Worm (Caenorhabditis elegans) whole organism, late embryonic: ENCODE results near the gene dnj-1.
"Not testable (repeated sequence)": the region's sequence is repeated elsewhere in the genome, so short reads cannot be mapped to it uniquely, and the experiment has no call there.

Experiments
- T23F11.4 ChIP-seq: fragments of 200-800 bp; sonication (Bioruptor generic); optimal IDR thresholded peaks from 2 replicates; lab custom pipeline; 2018; ENCODE audit warnings: mild to moderate bottlenecking, missing genetic modification characterization, missing compliant biosample characterization
- ceh-18 ChIP-seq: sonication (generic microtip); optimal IDR thresholded peaks from 2 replicates; lab custom pipeline; 2016; ENCODE audit warnings: missing genetic modification characterization, missing compliant biosample characterization
- ceh-19 ChIP-seq: fragments of 200-800 bp; sonication (Bioruptor generic); optimal IDR thresholded peaks from 2 replicates; lab custom pipeline; 2018; ENCODE audit warnings: mild to moderate bottlenecking, missing genetic modification characterization, missing compliant biosample characterization
- ceh-22 ChIP-seq: sonication (generic microtip); optimal IDR thresholded peaks from 2 replicates; lab custom pipeline; 2017; ENCODE audit warnings: missing biosample characterization, missing genetic modification characterization
- ceh-24 ChIP-seq: sonication (generic microtip); optimal IDR thresholded peaks from 2 replicates; lab custom pipeline; 2016; ENCODE audit warnings: mild to moderate bottlenecking, missing genetic modification characterization, missing compliant biosample characterization
- ceh-30 ChIP-seq: fragments of 150-350 bp; optimal IDR thresholded peaks from 2 replicates; lab custom pipeline; 2014; ENCODE audit warnings: missing biosample characterization, missing genetic modification characterization
- ceh-34 ChIP-seq: sonication (generic microtip); optimal IDR thresholded peaks from 2 replicates; lab custom pipeline; 2016; ENCODE audit warnings: mild to moderate bottlenecking, missing genetic modification characterization, missing compliant biosample characterization
- ceh-45 ChIP-seq: fragments of 200-800 bp; sonication (Bioruptor generic); IDR thresholded peaks from 2 replicates; pipeline ENCODE4 v1.3.6; 2022; ENCODE audit warnings: missing genetic modification reagents, missing genetic modification characterization, missing compliant biosample characterization
- che-1 ChIP-seq: sonication (generic microtip); optimal IDR thresholded peaks from 2 replicates; lab custom pipeline; 2016; ENCODE audit warnings: mild to moderate bottlenecking, missing genetic modification characterization, missing compliant biosample characterization
- dmd-4 ChIP-seq: sonication (generic microtip); optimal IDR thresholded peaks from 2 replicates; lab custom pipeline; 2016; ENCODE audit warnings: borderline replicate concordance, missing genetic modification characterization, missing compliant biosample characterization
- elt-2 ChIP-seq: sonication (generic microtip); optimal IDR thresholded peaks from 2 replicates; lab custom pipeline; 2016; ENCODE audit warnings: missing genetic modification reagents, missing genetic modification characterization, missing compliant biosample characterization
- fax-1 ChIP-seq: sonication (generic microtip); optimal IDR thresholded peaks from 2 replicates; lab custom pipeline; 2016; ENCODE audit warnings: missing genotype, missing genetic modification characterization, missing compliant biosample characterization
- fkh-10 ChIP-seq: fragments of 150-350 bp; optimal IDR thresholded peaks from 2 replicates; lab custom pipeline; 2014; ENCODE audit warnings: missing biosample characterization, missing genetic modification reagents, missing genetic modification characterization
- hlh-13 ChIP-seq: fragments of 200-800 bp; sonication (Bioruptor generic); optimal IDR thresholded peaks from 2 replicates; lab custom pipeline; 2018; ENCODE audit warnings: mild to moderate bottlenecking, missing genetic modification characterization, missing compliant biosample characterization
- hlh-6 ChIP-seq: sonication (generic microtip); optimal IDR thresholded peaks from 2 replicates; lab custom pipeline; 2016; ENCODE audit warnings: missing genotype, missing genetic modification characterization, missing compliant biosample characterization
- hlh-8 ChIP-seq: sonication (generic microtip); optimal IDR thresholded peaks from 2 replicates; lab custom pipeline; 2016; ENCODE audit warnings: missing genotype, missing genetic modification characterization, missing compliant biosample characterization
- madf-2 ChIP-seq: sonication (generic microtip); optimal IDR thresholded peaks from 2 replicates; lab custom pipeline; 2017; ENCODE audit warnings: missing genetic modification characterization, missing compliant biosample characterization
- mec-3 ChIP-seq: sonication (generic microtip); optimal IDR thresholded peaks from 2 replicates; lab custom pipeline; 2016; ENCODE audit warnings: borderline replicate concordance, missing genetic modification characterization, missing compliant biosample characterization
- nfya-1 ChIP-seq: sonication (generic microtip); optimal IDR thresholded peaks from 2 replicates; lab custom pipeline; 2017; ENCODE audit warnings: missing genetic modification characterization, mild to moderate bottlenecking, missing compliant biosample characterization, antibody characterized with exemption, moderate library complexity
- npax-4 ChIP-seq: sonication (generic microtip); optimal IDR thresholded peaks from 2 replicates; lab custom pipeline; 2016; ENCODE audit warnings: missing genetic modification characterization, missing compliant biosample characterization
- odd-2 ChIP-seq: sonication (generic microtip); optimal IDR thresholded peaks from 2 replicates; lab custom pipeline; 2017; ENCODE audit warnings: antibody characterized with exemption, mild to moderate bottlenecking, missing genetic modification characterization, missing compliant biosample characterization
- pat-9 ChIP-seq: fragments of 200-800 bp; sonication (Bioruptor generic); optimal IDR thresholded peaks from 2 replicates; lab custom pipeline; 2018; ENCODE audit warnings: mild to moderate bottlenecking, missing genetic modification characterization, moderate library complexity, missing compliant biosample characterization
- pax-1 ChIP-seq: fragments of 150-350 bp; optimal IDR thresholded peaks from 2 replicates; lab custom pipeline; 2014; ENCODE audit warnings: missing biosample characterization, missing genetic modification characterization
- pha-2 ChIP-seq: sonication (generic microtip); optimal IDR thresholded peaks from 2 replicates; lab custom pipeline; 2017; ENCODE audit warnings: mild to moderate bottlenecking, missing genetic modification characterization, missing compliant biosample characterization
- pha-4 ChIP-seq: fragments of 150-350 bp; optimal IDR thresholded peaks from 2 replicates; lab custom pipeline; 2018; ENCODE audit warnings: missing biosample characterization, missing genetic modification reagents, missing genetic modification characterization
- pros-1 ChIP-seq: fragments of 150-350 bp; optimal IDR thresholded peaks from 2 replicates; lab custom pipeline; 2014; ENCODE audit warnings: missing biosample characterization, missing genetic modification reagents, missing genetic modification characterization
- sdc-2 ChIP-seq: sonication (generic microtip); optimal IDR thresholded peaks from 2 replicates; lab custom pipeline; 2016; ENCODE audit warnings: missing genotype, missing genetic modification characterization, missing compliant biosample characterization
- sox-2 ChIP-seq: fragments of 200-800 bp; sonication (Bioruptor generic); IDR thresholded peaks from 2 replicates; pipeline ENCODE4 v1.3.6; 2022; ENCODE audit warnings: missing genetic modification reagents, missing genetic modification characterization, missing compliant biosample characterization
- sox-4 ChIP-seq: sonication (generic microtip); optimal IDR thresholded peaks from 2 replicates; lab custom pipeline; 2017; ENCODE audit warnings: mild to moderate bottlenecking, missing genetic modification characterization, inconsistent platforms, missing compliant biosample characterization
- tbx-7 ChIP-seq: sonication (generic microtip); optimal IDR thresholded peaks from 2 replicates; lab custom pipeline; 2016; ENCODE audit warnings: missing genotype, missing genetic modification characterization, missing compliant biosample characterization
- unc-86 ChIP-seq: sonication (generic microtip); optimal IDR thresholded peaks from 2 replicates; lab custom pipeline; 2016; ENCODE audit warnings: missing genetic modification characterization, missing compliant biosample characterization

dnj-1 gene

ce11 chrIV:11317119-11317518 lies 18.3 kb downstream of the dnj-1 start, which contains the start of gene gspd-1:
Gene gspd-1, plus strand, starts transcription at chrIV:11317419.
- no peak for TF ChIP-seq pat-9 (tag; lab: Kevin White, UChicago)
- TF ChIP-seq sox-2 = no peak
- TF ChIP-seq ceh-34 (tag; lab: Kevin White, UChicago) = no peak
- no peak for TF ChIP-seq nfya-1 (tag; lab: Kevin White, UChicago)
- TF ChIP-seq odd-2 (tag; lab: Kevin White, UChicago) = no peak
- TF ChIP-seq madf-2 = no peak
- no peak for TF ChIP-seq ceh-30 (tag; lab: Kevin White, UChicago)
- TF ChIP-seq npax-4 (tag; lab: Kevin White, UChicago) = no peak
- no peak for TF ChIP-seq ceh-45 (GFP tag; lab: Robert Waterston, UW)
- TF ChIP-seq fkh-10 (GFP tag; lab: Kevin White, UChicago) = no peak
- no peak for TF ChIP-seq sox-4
- TF ChIP-seq fax-1 (tag; lab: Kevin White, UChicago) = no peak
- no peak for TF ChIP-seq ceh-22 (tag; lab: Kevin White, UChicago)
- no peak for TF ChIP-seq elt-2 (tag; lab: Kevin White, UChicago)
- no peak for TF ChIP-seq tbx-7

DNA sequence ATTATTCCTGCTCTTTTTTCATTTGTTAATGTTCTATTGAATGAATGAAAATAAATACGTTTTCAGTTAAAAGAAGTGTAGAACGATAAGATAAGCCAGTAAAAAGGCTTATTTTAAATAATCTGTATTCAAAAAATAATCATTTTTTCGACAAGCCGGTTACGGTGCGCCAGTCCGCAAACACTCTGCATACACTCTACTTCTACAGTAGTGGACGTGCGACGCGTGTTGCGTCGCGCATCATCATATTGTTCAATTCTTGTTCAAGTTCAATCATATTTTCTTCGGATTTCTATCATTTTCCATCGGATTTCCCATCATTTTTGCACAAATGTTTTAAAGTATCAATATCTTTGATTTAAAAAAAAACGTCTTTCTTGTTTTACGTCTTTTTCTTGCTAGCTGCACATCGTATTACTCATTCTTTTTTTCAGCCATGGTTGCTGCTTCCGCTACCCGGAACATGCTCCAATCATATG lies 21.1 kb downstream of the dnj-1 start, which contains the start of gene B0035.18:
B0035.18 (plus strand) TSS at position 429 of the 479 bp plus-strand sequence.
- TF ChIP-seq pax-1 = no peak
- no peak for TF ChIP-seq hlh-13 (GFP tag; lab: Kevin White, UChicago)
- no peak for TF ChIP-seq ceh-19
- no peak for TF ChIP-seq ceh-45 (GFP tag; lab: Robert Waterston, UW)
- TF ChIP-seq sdc-2 (tag; lab: Kevin White, UChicago) = no peak

DNA sequence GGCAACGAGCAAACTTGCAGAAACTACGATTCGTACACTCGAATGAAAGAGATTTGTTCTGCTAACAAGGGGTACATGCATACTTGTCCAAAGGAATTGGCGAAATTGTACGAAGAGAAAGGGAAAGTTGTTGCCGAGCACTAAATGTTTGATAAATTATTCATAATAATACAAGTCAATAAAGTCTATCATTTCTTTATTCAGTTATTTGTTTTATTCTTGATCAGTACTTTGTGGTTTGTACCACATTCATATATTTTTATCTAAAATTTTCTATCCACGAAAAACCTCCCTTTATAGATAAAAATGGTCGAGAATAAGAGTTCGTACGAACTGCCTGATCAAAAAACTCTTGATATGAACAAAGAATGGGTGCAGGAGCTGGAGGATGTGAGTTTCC lies 21.7 kb downstream of the dnj-1 start, which contains the start of gene edg-1:
edg-1 (plus strand) TSS at position 301 of the 400 bp plus-strand sequence.
- no peak for TF ChIP-seq nfya-1 (tag; lab: Kevin White, UChicago)
- no peak for TF ChIP-seq unc-86 (tag; lab: Kevin White, UChicago)
- no peak for TF ChIP-seq ceh-19
- TF ChIP-seq hlh-8 (tag; lab: Kevin White, UChicago) = no peak
- TF ChIP-seq ceh-22 (tag; lab: Kevin White, UChicago) = no peak
- TF ChIP-seq T23F11.4 (GFP tag; lab: Kevin White, UChicago) = no peak
- TF ChIP-seq mec-3 = no peak

DNA sequence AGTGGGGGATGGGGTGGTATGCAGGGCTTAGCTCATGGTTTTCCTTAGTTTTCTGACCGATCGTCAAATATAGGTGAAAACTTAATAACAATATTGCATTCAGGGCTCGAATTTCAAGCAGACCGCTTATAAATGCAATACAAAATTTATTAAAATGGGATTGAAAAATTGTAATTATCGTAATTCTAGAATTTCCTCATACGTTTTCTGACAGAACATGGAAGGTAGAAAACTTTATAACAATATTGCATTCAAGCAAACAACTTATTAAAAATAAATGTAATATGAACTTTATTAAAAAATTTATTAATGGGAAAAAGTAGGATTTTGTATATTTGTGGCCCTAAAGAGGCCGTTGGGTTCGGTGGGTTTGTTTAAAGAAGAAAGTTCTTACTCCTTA lies 24.8 kb downstream of the dnj-1 start:
- no peak for TF ChIP-seq ceh-24 (tag; lab: Kevin White, UChicago)
- no peak for TF ChIP-seq mec-3
- no peak for TF ChIP-seq elt-2 (tag; lab: Kevin White, UChicago)
- no peak for TF ChIP-seq ceh-18 (tag; lab: Kevin White, UChicago)
- TF ChIP-seq che-1 (tag; lab: Kevin White, UChicago) = no peak
- TF ChIP-seq pax-1 = no peak
- TF ChIP-seq npax-4 (tag; lab: Kevin White, UChicago) = no peak
- TF ChIP-seq pat-9 (tag; lab: Kevin White, UChicago) = no peak
- TF ChIP-seq dmd-4 (tag; lab: Kevin White, UChicago) = no peak
- TF ChIP-seq tbx-7 = no peak

DNA sequence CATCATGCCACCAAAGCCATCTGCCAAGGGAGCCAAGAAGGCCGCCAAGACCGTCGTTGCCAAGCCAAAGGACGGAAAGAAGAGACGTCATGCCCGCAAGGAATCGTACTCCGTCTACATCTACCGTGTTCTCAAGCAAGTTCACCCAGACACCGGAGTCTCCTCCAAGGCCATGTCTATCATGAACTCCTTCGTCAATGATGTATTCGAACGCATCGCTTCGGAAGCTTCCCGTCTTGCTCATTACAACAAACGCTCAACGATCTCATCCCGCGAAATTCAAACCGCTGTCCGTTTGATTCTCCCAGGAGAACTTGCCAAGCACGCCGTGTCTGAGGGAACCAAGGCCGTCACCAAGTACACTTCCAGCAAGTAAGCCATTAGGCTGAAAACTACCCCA lies 25.9 kb downstream of the dnj-1 start, which contains the start of gene his-48:
his-48 (plus strand) TSS at position 5 of the 400 bp plus-strand sequence.
- TF ChIP-seq hlh-6, madf-2, mec-3: not testable (repeated sequence)

ce11 chrIV:11326939-11327565 lies 28.2 kb downstream of the dnj-1 start, which contains the start of gene B0035.21:
Gene B0035.21, plus strand, starts transcription at chrIV:11327260.
- TF ChIP-seq sox-4 (no peak), ceh-34 (tag; lab: Kevin White, UChicago) (no peak), fax-1 (tag; lab: Kevin White, UChicago) (no peak), pha-4 (tag; lab: Kevin White, UChicago) (no peak), pros-1 (tag; lab: Kevin White, UChicago) (no peak), pha-2 (tag; lab: Kevin White, UChicago) (no peak)
